Worm (Caenorhabditis elegans) whole organism, L1 larva: Measurements from ENCODE around the gene mdt-10.
A peak's percentile ranks its signal among the peaks of the same experiment; 100 is the strongest.

Source experiments
- ceh-82 ChIP-seq, 3 experiments: fragments of 150-350 bp in 1 of 3; sonication (generic microtip) in 2 of 3; optimal IDR thresholded peaks; 2 replicates each; lab custom pipeline; 2014 to 2017; ENCODE audit warnings: missing biosample characterization in 3 of 3, missing genetic modification characterization in 3 of 3
- efl-1 ChIP-seq, 4 experiments: fragments of 150-350 bp; optimal IDR thresholded peaks in 3 of 4; peaks in 1 of 4; 1 replicate in 1 of 4; 2 replicates in 3 of 4; lab custom pipeline; 2014; ENCODE audit warnings: missing biosample characterization in 2 of 4, missing genetic modification characterization in 2 of 4, missing genetic modification reagents in 2 of 4
- nhr-77 ChIP-seq: fragments of 150-350 bp; optimal IDR thresholded peaks from 2 replicates; lab custom pipeline; 2014; ENCODE audit warnings: missing biosample characterization, missing genetic modification characterization

- TF ChIP-seq ceh-82 (tag; optimal IDR thresholded peaks at IDR 0.05; lab: Kevin White, UChicago) (no peak), efl-1 (optimal IDR thresholded peaks at IDR 0.05; lab: Kevin White, UChicago) (peak in 1 of 2 experiments; percentile 10), efl-1 (GFP tag; optimal IDR thresholded peaks at IDR 0.05 in 1 of 2; lab: Kevin White, UChicago) (no peak), nhr-77 (tag; lab: Kevin White, UChicago) (peak; percentile 7)
These were observed 9.1 kb downstream of the mdt-10 start, which contains the start of gene T09A5.4 for ce11 chrII:7845571-7846236.
